Fruit fly (Drosophila melanogaster) Kc167 (cell line): Measurements from ENCODE around the gene OdsH.

Source experiments
- Myc ChIP-seq: fragments of >200 bp; optimal IDR thresholded peaks from 2 replicates; lab custom pipeline; 2017; ENCODE audit warnings: missing external identifiers
- Sin3A ChIP-seq: fragments of >200 bp; optimal IDR thresholded peaks from 2 replicates; lab custom pipeline; 2018; ENCODE audit warnings: missing external identifiers
- h ChIP-seq: fragments of >200 bp; optimal IDR thresholded peaks from 3 replicates; lab custom pipeline; 2018; ENCODE audit warnings: missing external identifiers
- insv ChIP-seq: fragments of >200 bp; optimal IDR thresholded peaks from 3 replicates; lab custom pipeline; 2018; ENCODE audit warnings: missing external identifiers

DNA sequence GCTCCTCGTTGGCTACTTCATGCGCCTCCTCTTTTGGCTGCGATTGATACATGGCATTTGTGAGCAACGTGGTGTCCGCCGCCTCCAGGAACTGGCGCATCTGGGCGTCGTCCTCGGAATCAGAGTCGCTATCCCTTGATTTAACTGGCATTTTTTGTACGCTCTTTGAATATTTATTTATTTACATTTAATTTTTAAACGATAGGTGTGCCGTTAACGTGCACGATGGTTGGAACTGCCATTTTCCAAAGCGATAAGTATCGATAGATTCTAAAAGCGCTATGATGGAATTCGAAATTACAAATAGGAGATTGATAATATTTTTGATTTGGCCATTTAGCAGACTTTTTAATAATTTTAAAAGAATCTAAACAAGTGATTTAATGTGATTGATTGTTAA lies 61.6 kb downstream of the OdsH start, which contains the start of gene CG32554:
- TF ChIP-seq h: no peak
- TF ChIP-seq Sin3A: no peak
- no peak for TF ChIP-seq Myc (lab: Kevin White, UChicago)
- no peak for TF ChIP-seq insv
